Fruit fly (Drosophila melanogaster): ENCODE measurements around the gene grnd.

DNA sequence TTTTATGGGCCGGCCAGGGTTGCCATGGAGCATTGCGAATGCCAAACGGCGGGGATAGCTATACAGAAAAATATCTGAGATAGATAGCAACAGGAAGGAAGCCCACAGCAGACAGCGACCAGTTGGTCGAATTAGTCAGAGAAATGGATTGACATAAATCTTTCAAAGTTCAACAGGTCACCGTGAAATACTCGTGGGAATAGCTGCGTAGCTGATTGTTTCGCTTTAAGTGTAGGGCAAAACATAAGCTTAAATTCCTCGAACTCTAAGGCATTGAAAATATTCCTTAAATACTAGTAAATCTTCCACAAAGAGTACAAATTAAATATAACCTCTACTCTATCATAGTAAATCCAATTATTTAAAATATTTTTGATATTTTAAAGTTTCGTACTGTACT, 14.7 kb downstream of the grnd start:
- TF ChIP-seq CG8478 (optimal IDR thresholded peaks at IDR 0.05) (no peak), Dll (optimal IDR thresholded peaks at IDR 0.05) (no peak), usp (GFP tag; optimal IDR thresholded peaks at IDR 0.05) (no peak), pan (optimal IDR thresholded peaks at IDR 0.05) (no peak), psq (optimal IDR thresholded peaks at IDR 0.05) (no peak)

Measured in whole organism.